Fruit fly (Drosophila melanogaster) whole organism, wandering third instar larva: ENCODE measurements around the gene Bruce.
A peak's percentile ranks its signal among the peaks of the same experiment; 100 is the strongest.

Source experiments
- Dfd ChIP-seq: fragments of >200 bp; optimal IDR thresholded peaks from 2 replicates; lab custom pipeline; 2017; ENCODE audit warnings: missing biosample characterization, missing genetic modification characterization
- Hr78 ChIP-seq: fragments of >200 bp; optimal IDR thresholded peaks from 2 replicates; lab custom pipeline; 2017; ENCODE audit warnings: missing biosample characterization, missing genetic modification characterization
- Rel ChIP-seq, 2 experiments: fragments of 200-800 bp; sonication (Bioruptor generic) in 1 of 2; optimal IDR thresholded peaks; 2 replicates in 1 of 2; 3 replicates in 1 of 2; lab custom pipeline; 2016 to 2019; ENCODE audit warnings: mild to moderate bottlenecking in 2 of 2, missing biosample characterization in 2 of 2, missing genetic modification characterization in 2 of 2, moderate library complexity in 1 of 2
- Vsx2 ChIP-seq: fragments of 200-300, 225-300 bp; sonication (Bioruptor generic); optimal IDR thresholded peaks from 2 replicates; lab custom pipeline; 2018; ENCODE audit warnings: missing biosample characterization, missing genetic modification characterization; ENCODE audit not compliant: partially characterized antibody
- fru ChIP-seq: fragments of 200-800 bp; sonication (Bioruptor generic); optimal IDR thresholded peaks from 3 replicates; lab custom pipeline; 2016; ENCODE audit warnings: missing biosample characterization, mild to moderate bottlenecking, missing genetic modification characterization
- h ChIP-seq: fragments of 200-800 bp; sonication (Bioruptor generic); optimal IDR thresholded peaks from 3 replicates; lab custom pipeline; 2016; ENCODE audit warnings: missing biosample characterization, mild to moderate bottlenecking, missing genetic modification characterization
- rgr ChIP-seq: fragments of 200-800 bp; sonication (Bioruptor generic); optimal IDR thresholded peaks from 3 replicates; lab custom pipeline; 2016; ENCODE audit warnings: missing biosample characterization, mild to moderate bottlenecking, missing genetic modification characterization
- sv ChIP-seq: fragments of 200-800 bp; sonication (Bioruptor generic); optimal IDR thresholded peaks from 3 replicates; lab custom pipeline; 2016; ENCODE audit warnings: missing biosample characterization, missing genetic modification characterization

DNA sequence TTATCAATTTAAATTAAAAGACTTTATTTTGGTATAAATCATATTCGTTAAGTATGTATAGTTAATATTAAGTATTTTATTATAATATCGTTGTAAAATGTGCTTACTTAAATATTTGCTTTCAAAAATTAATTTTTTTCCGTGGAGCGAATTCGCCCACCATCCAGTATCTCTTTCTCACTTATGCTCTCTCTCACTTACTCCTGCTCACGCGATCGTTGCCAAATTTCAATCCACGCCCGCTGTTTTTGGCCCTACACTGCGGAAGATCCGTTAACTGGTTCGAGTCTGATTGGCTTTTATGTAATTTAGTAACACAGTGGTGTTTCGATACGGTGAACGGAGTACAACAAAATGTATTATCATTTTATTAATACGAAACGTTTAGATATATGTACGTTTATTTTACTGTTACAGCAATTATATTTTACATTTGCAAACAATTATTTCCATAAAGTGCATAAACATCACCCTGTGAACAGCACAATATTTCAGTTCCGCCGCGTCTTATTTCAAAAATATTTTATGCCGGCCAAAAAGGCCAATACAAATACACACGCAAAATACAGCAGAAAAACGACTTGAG is 65.5 kb downstream of the Bruce start:
- TF ChIP-seq sv (GFP tag; lab: Kevin White, UChicago) (peak; percentile 48), Rel (GFP tag; optimal IDR thresholded peaks at IDR 0.05; lab: Kevin White, UChicago) (no peak), Rel (tag; optimal IDR thresholded peaks at IDR 0.05; lab: Kevin White, UChicago) (no peak), Hr78 (GFP tag; lab: Kevin White, UChicago) (no peak), h (GFP tag; lab: Kevin White, UChicago) (peak; percentile 63), Dfd (GFP tag; lab: Kevin White, UChicago) (no peak), Vsx2 (no peak), rgr (GFP tag; lab: Kevin White, UChicago) (peak; percentile 72), fru (GFP tag; lab: Kevin White, UChicago) (peak; percentile 76)
